Fruit fly (Drosophila melanogaster) whole organism, adult: Measurements from ENCODE around the gene Gr10a.

Experiments used
- CG11617 ChIP-seq: fragments of 200-800 bp; sonication (Bioruptor generic); optimal IDR thresholded peaks from 2 replicates; lab custom pipeline; 2017; ENCODE audit warnings: mild to moderate bottlenecking, missing biosample characterization, missing genetic modification reagents, missing genetic modification characterization
- CG1620 ChIP-seq: fragments of 200-800 bp; sonication (Bioruptor generic); optimal IDR thresholded peaks from 2 replicates; lab custom pipeline; 2016; ENCODE audit warnings: missing biosample characterization, missing genetic modification characterization
- CG33017 ChIP-seq: fragments of 200-800 bp; sonication (Bioruptor generic); optimal IDR thresholded peaks from 2 replicates; lab custom pipeline; 2018; ENCODE audit warnings: missing biosample characterization, mild to moderate bottlenecking, missing genetic modification characterization, moderate library complexity
- Clk ChIP-seq: fragments of 200-800 bp; sonication (Bioruptor generic); optimal IDR thresholded peaks from 2 replicates; lab custom pipeline; 2017; ENCODE audit warnings: missing biosample characterization, missing genetic modification characterization
- cic ChIP-seq: fragments of 200-800 bp; sonication (Bioruptor generic); optimal IDR thresholded peaks from 2 replicates; lab custom pipeline; 2017; ENCODE audit warnings: missing biosample characterization, mild to moderate bottlenecking, missing genetic modification characterization, moderate library complexity
- kay ChIP-seq: fragments of 200-800 bp; sonication (Bioruptor generic); peaks from one replicate; lab custom pipeline; 2016; ENCODE audit warnings: missing biosample characterization, missing genetic modification characterization, borderline replicate concordance
- pad ChIP-seq: fragments of 200-800 bp; sonication (Bioruptor generic); optimal IDR thresholded peaks from 3 replicates; lab custom pipeline; 2017; ENCODE audit warnings: missing biosample characterization, missing genetic modification characterization, mild to moderate bottlenecking, moderate library complexity, missing genetic modification reagents
- tj ChIP-seq: fragments of 200-800 bp; sonication (Bioruptor generic); optimal IDR thresholded peaks from 3 replicates; lab custom pipeline; 2017; ENCODE audit warnings: missing biosample characterization, mild to moderate bottlenecking, missing genetic modification characterization, moderate library complexity

DNA sequence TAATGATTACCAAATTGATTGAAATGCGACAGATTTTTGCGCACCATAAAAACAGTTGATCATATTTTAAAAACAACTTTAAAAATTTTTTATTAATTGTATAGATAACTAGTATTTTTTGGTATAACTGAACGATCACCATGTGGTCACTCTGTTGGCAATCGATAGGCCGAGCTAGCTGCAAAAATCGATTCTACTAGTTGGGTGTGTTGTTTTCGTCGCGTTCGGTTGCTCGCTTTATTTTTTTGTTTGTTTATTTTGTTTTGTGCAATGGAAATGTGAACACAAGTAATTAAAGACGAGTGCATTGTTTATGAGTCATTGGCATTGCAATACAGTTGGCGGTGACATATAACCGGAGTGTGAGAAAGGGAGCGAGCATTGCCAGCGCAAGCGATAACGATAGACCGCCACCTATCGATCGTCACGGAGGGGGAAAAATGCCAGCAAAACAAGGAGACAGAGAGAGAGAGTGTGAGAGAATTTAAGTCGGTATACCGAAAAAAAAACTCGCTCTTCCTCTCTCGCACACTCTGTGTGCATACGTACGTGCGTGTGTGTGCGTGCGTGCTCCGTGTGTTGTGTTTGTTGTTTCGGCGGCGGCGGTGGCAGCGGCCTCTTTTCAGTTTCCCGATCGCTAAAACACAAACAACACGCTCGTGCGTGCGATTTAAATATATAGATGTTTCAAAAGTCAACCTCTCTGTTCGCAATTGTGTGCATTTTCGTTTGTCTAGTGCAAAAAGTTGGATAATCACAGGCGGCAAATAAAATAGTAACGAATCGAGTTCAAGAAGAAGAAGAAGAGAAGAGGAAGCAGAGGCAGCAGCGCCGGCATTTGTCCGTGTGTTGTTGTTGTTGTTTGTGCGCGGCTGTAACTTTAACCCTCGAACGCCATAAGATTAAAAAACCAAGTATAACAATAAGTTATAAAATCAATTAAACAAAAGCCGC is 27.5 kb downstream of the Gr10a start:
- TF ChIP-seq tj (GFP tag; lab: Kevin White, UChicago) (no peak), CG33017 (no peak), CG1620 (GFP tag; lab: Kevin White, UChicago) (no peak), kay (GFP tag; lab: Kevin White, UChicago) (no peak), Clk (GFP tag; lab: Kevin White, UChicago) (no peak), pad (GFP tag; lab: Kevin White, UChicago) (peak; percentile 99), CG11617 (GFP tag; lab: Kevin White, UChicago) (no peak), cic (GFP tag; lab: Kevin White, UChicago) (no peak)
